In the genomic region with DNA sequence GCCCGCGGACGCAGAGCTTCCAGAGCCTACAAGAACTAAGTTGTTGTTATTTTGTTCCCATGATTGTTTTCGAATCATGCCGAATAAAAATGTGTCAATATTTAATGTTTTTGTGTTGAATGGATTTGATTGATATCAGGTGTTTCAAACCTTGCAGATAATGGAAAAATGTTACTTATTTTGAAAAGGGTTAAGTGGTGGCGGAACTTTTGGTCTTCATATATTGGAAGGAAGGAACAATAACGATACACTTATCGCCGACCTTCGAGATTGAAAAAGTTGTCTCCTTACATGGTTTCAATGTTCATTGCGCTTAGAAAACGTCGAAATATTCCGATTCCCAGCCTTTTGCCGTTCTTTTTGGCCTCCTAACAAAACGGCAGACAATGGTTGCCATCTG, we compare ENCODE assay signal across 4 worm cellular contexts.
A peak's percentile ranks its signal among the peaks of the same experiment; 100 is the strongest.
TF ChIP-seq lines count a peak whose summit lies in the region.

A gene (plus strand): TSS at position 387 of the 400 bp plus-strand sequence.

TF ChIP-seq in whole organism, L1 larva, 84 proteins besides CTCF, POLR2A, EP300 and RAD21:
- TF ChIP-seq nhr-85 (tag; lab: Kevin White, UChicago) (peak; percentile 64), lsy-2 (tag; optimal IDR thresholded peaks at IDR 0.05; lab: Kevin White, UChicago) (peak in 1 of 2 experiments; percentile 36), Y116A8C.19 (tag; optimal IDR thresholded peaks at IDR 0.05; lab: Kevin White, UChicago; ENCODE audit: borderline replicate concordance) (no peak), unc-98 (GFP tag; IDR thresholded peaks at IDR 0.05; lab: Robert Waterston, UW) (no peak), efl-3 (GFP tag; optimal IDR thresholded peaks at IDR 0.05; lab: Kevin White, UChicago) (no peak), mep-1 (tag; optimal IDR thresholded peaks at IDR 0.05; lab: Kevin White, UChicago) (no peak)
TF ChIP-seq in whole organism, L1 larva: peak in this region for 2.

TF ChIP-seq in whole organism, L2 larva, 48 proteins besides CTCF, POLR2A, EP300 and RAD21:
- TF ChIP-seq sma-3 (GFP tag; optimal IDR thresholded peaks at IDR 0.05; lab: Kevin White, UChicago) (no peak), ama-1 (optimal IDR thresholded peaks at IDR 0.05; lab: Kevin White, UChicago) (peak; percentile 9), sem-4 (tag; optimal IDR thresholded peaks at IDR 0.05; lab: Kevin White, UChicago) (no peak), unc-55 (GFP tag; optimal IDR thresholded peaks at IDR 0.05; lab: Kevin White, UChicago) (no peak)
TF ChIP-seq in whole organism, L2 larva: peak in this region for 1.

TF ChIP-seq in whole organism, L4 larva, 104 proteins besides CTCF, POLR2A, EP300 and RAD21:
- peak; percentile 61 for TF ChIP-seq snpc-1.2 (GFP tag; IDR thresholded peaks at IDR 0.05; lab: Robert Waterston, UW)
- TF ChIP-seq R02D3.7 (tag; optimal IDR thresholded peaks at IDR 0.05; lab: Kevin White, UChicago) = no peak
- no peak for TF ChIP-seq nhr-76 (tag; optimal IDR thresholded peaks at IDR 0.05; lab: Kevin White, UChicago)
- no peak for TF ChIP-seq ces-1 (GFP tag; optimal IDR thresholded peaks at IDR 0.05; lab: Kevin White, UChicago)
- TF ChIP-seq fkh-10 (GFP tag; optimal IDR thresholded peaks at IDR 0.05; lab: Kevin White, UChicago) = no peak
- TF ChIP-seq tag-97 (GFP tag; IDR thresholded peaks at IDR 0.05; lab: Robert Waterston, UW) = no peak

TF ChIP-seq in whole organism, young adult, 124 proteins besides CTCF, POLR2A, EP300 and RAD21:
- TF ChIP-seq lag-1 (GFP tag; IDR thresholded peaks at IDR 0.05; lab: Robert Waterston, UW) = no peak
- peak; percentile 6; the same call in 1 of the 2 replicates for TF ChIP-seq rcor-1 (GFP tag; IDR thresholded peaks at IDR 0.05; lab: Robert Waterston, UW)
- TF ChIP-seq efl-1 (GFP tag; optimal IDR thresholded peaks at IDR 0.05; lab: Kevin White, UChicago) = no peak
- TF ChIP-seq zfh-2 (GFP tag; conservative IDR thresholded peaks at IDR 0.05; lab: Robert Waterston, UW) = 0 out of 2 replicates have a peak, but pooled peaks have one; percentile 27
- no peak for TF ChIP-seq ztf-26 (tag; optimal IDR thresholded peaks at IDR 0.05; lab: Kevin White, UChicago)
- no peak for TF ChIP-seq tbx-9 (tag; optimal IDR thresholded peaks at IDR 0.05; lab: Kevin White, UChicago; ENCODE audit: borderline replicate concordance)
- TF ChIP-seq nfya-1 (tag; optimal IDR thresholded peaks at IDR 0.05; lab: Kevin White, UChicago; ENCODE audit: borderline replicate concordance, insufficient read depth) = no peak
- TF ChIP-seq ztf-22 (GFP tag; optimal IDR thresholded peaks at IDR 0.05; lab: Kevin White, UChicago) = no peak
- TF ChIP-seq ceh-27 (GFP tag; optimal IDR thresholded peaks at IDR 0.05; lab: Kevin White, UChicago) = no peak
- TF ChIP-seq ztf-3 (GFP tag; optimal IDR thresholded peaks at IDR 0.05; lab: Kevin White, UChicago) = no peak
- peak; percentile 36; the same call in 1 of the 2 replicates for TF ChIP-seq cebp-2 (GFP tag; IDR thresholded peaks at IDR 0.05; lab: Robert Waterston, UW)
- no peak for TF ChIP-seq pha-4 (tag; optimal IDR thresholded peaks at IDR 0.05; lab: Kevin White, UChicago)
- no peak for TF ChIP-seq Y56A3A.18 (GFP tag; IDR thresholded peaks at IDR 0.05; lab: Robert Waterston, UW)
- TF ChIP-seq madf-6 (GFP tag; IDR thresholded peaks at IDR 0.05; lab: Robert Waterston, UW) = peak; percentile 50
- no peak for TF ChIP-seq F57C9.4 (tag; optimal IDR thresholded peaks at IDR 0.05; lab: Kevin White, UChicago)
- TF ChIP-seq Y79H2A.3 (GFP tag; conservative IDR thresholded peaks at IDR 0.05; lab: Robert Waterston, UW) = no peak
- peak; percentile 27 for TF ChIP-seq lin-54 (GFP tag; optimal IDR thresholded peaks at IDR 0.05; lab: Kevin White, UChicago)
- no peak for TF ChIP-seq ztf-25 (GFP tag; IDR thresholded peaks at IDR 0.05; lab: Robert Waterston, UW)
- no peak for TF ChIP-seq ztf-18 (tag; optimal IDR thresholded peaks at IDR 0.05; lab: Kevin White, UChicago)
- peak; percentile 76; the same call in 1 of the 2 replicates for TF ChIP-seq attf-6 (GFP tag; IDR thresholded peaks at IDR 0.05; lab: Robert Waterston, UW)
- TF ChIP-seq ztf-6 (GFP tag; IDR thresholded peaks at IDR 0.05; lab: Robert Waterston, UW) = no peak
- TF ChIP-seq snpc-4 (GFP tag; optimal IDR thresholded peaks at IDR 0.05; lab: Kevin White, UChicago) = no peak
- TF ChIP-seq snpc-4 (tag; optimal IDR thresholded peaks at IDR 0.05; lab: Kevin White, UChicago) = peak in 2 of 4 experiments; percentile 47 to 71
- TF ChIP-seq rpc-1 (optimal IDR thresholded peaks at IDR 0.05; lab: Kevin White, UChicago) = no peak
- TF ChIP-seq rpc-1 (tag; optimal IDR thresholded peaks at IDR 0.05; lab: Kevin White, UChicago) = no peak
- TF ChIP-seq ceh-100 (GFP tag; IDR thresholded peaks at IDR 0.05; lab: Robert Waterston, UW) = no peak
- no peak for TF ChIP-seq T07F8.4 (tag; optimal IDR thresholded peaks at IDR 0.05; lab: Kevin White, UChicago)
- TF ChIP-seq hlh-26 (GFP tag; conservative IDR thresholded peaks at IDR 0.05; lab: Robert Waterston, UW) = no peak
TF ChIP-seq in whole organism, young adult: peak in this region for 7.
